Worm (Caenorhabditis elegans) whole organism, L1 larva: ENCODE measurements around the gene cpr-8.

ENCODE experiments used
- C16A3.4 ChIP-seq: fragments of 150-350 bp; optimal IDR thresholded peaks from 2 replicates; lab custom pipeline; 2014; ENCODE audit warnings: missing biosample characterization, missing genetic modification characterization
- F16B12.6 ChIP-seq: fragments of 150-350 bp; optimal IDR thresholded peaks from 2 replicates; lab custom pipeline; 2014; ENCODE audit warnings: missing biosample characterization, missing genetic modification characterization
- Y116A8C.19 ChIP-seq: sonication (generic microtip); optimal IDR thresholded peaks from 2 replicates; lab custom pipeline; 2016; ENCODE audit warnings: missing compliant biosample characterization, missing genetic modification characterization, borderline replicate concordance
- aha-1 ChIP-seq: fragments of 150-350 bp; optimal IDR thresholded peaks from 2 replicates; lab custom pipeline; 2014; ENCODE audit warnings: missing biosample characterization, missing genetic modification characterization
- alr-1 ChIP-seq: fragments of 200-800 bp; sonication (Bioruptor generic); optimal IDR thresholded peaks from 2 replicates; lab custom pipeline; 2018; ENCODE audit warnings: borderline replicate concordance, mild to moderate bottlenecking, missing genetic modification characterization, missing compliant biosample characterization
- aly-2 ChIP-seq: fragments of 150-350 bp; optimal IDR thresholded peaks from 2 replicates; lab custom pipeline; 2014; ENCODE audit warnings: missing biosample characterization, missing genetic modification characterization
- ama-1 ChIP-seq: fragments of 150-350 bp; optimal IDR thresholded peaks from 2 replicates; lab custom pipeline; 2014
- blmp-1 ChIP-seq: fragments of 150-350 bp; optimal IDR thresholded peaks from 2 replicates; lab custom pipeline; 2014; ENCODE audit warnings: missing biosample characterization, missing genetic modification characterization
- ceh-63 ChIP-seq: fragments of 200-800 bp; sonication (Bioruptor generic); optimal IDR thresholded peaks from 2 replicates; lab custom pipeline; 2018; ENCODE audit warnings: mild to moderate bottlenecking, missing genetic modification characterization, missing compliant biosample characterization
- ceh-8 ChIP-seq: fragments of 200-800 bp; sonication (Bioruptor generic); optimal IDR thresholded peaks from 2 replicates; lab custom pipeline; 2018; ENCODE audit warnings: mild to moderate bottlenecking, missing genetic modification characterization, moderate library complexity, missing compliant biosample characterization
- ceh-82 ChIP-seq, 3 experiments: fragments of 150-350 bp in 1 of 3; sonication (generic microtip) in 2 of 3; optimal IDR thresholded peaks; 2 replicates each; lab custom pipeline; 2014 to 2017; ENCODE audit warnings: missing biosample characterization in 3 of 3, missing genetic modification characterization in 3 of 3
- dpl-1 ChIP-seq, 3 experiments: fragments of 150-350 bp in 2 of 3; sonication (generic microtip) in 1 of 3; optimal IDR thresholded peaks; 2 replicates each; lab custom pipeline; 2014 to 2017; ENCODE audit warnings: missing biosample characterization in 3 of 3, missing genetic modification characterization in 3 of 3, missing genetic modification reagents in 3 of 3
- dsc-1 ChIP-seq: sonication (generic microtip); optimal IDR thresholded peaks from 2 replicates; lab custom pipeline; 2016; ENCODE audit warnings: mild to moderate bottlenecking, missing genetic modification characterization, missing compliant biosample characterization
- efl-1 ChIP-seq, 4 experiments: fragments of 150-350 bp; optimal IDR thresholded peaks in 3 of 4; peaks in 1 of 4; 1 replicate in 1 of 4; 2 replicates in 3 of 4; lab custom pipeline; 2014; ENCODE audit warnings: missing biosample characterization in 2 of 4, missing genetic modification characterization in 2 of 4, missing genetic modification reagents in 2 of 4
- efl-3 ChIP-seq: fragments of 200-800 bp; sonication (Bioruptor generic); optimal IDR thresholded peaks from 2 replicates; lab custom pipeline; 2018; ENCODE audit warnings: mild to moderate bottlenecking, missing genetic modification characterization, missing compliant biosample characterization
- egl-27 ChIP-seq, 2 experiments: fragments of 150-350 bp in 1 of 2; sonication (generic microtip); optimal IDR thresholded peaks; 3 replicates each; lab custom pipeline; 2017 to 2018; ENCODE audit warnings: missing biosample characterization in 2 of 2, missing genetic modification characterization in 2 of 2, missing genetic modification reagents in 2 of 2
- elt-2 ChIP-seq: sonication (generic microtip); optimal IDR thresholded peaks from 2 replicates; lab custom pipeline; 2016; ENCODE audit warnings: missing genetic modification characterization, mild to moderate bottlenecking, inconsistent platforms, missing compliant biosample characterization, missing genetic modification reagents
- ets-5 ChIP-seq: fragments of 200-800 bp; sonication (Bioruptor generic); IDR thresholded peaks from 2 replicates; pipeline ENCODE4 v1.3.6; 2022; ENCODE audit warnings: missing genetic modification characterization, missing compliant biosample characterization
- fos-1 ChIP-seq: fragments of 150-350 bp; optimal IDR thresholded peaks from 2 replicates; lab custom pipeline; 2014; ENCODE audit warnings: missing biosample characterization, missing genetic modification characterization
- grh-1 ChIP-seq: fragments of 200-800 bp; sonication (Bioruptor generic); IDR thresholded peaks from 2 replicates; pipeline ENCODE4 v1.3.6; 2022; ENCODE audit warnings: missing genetic modification reagents, missing genetic modification characterization, missing compliant biosample characterization
- hlh-17 ChIP-seq: fragments of 200-800 bp; sonication (Bioruptor generic); optimal IDR thresholded peaks from 2 replicates; lab custom pipeline; 2018; ENCODE audit warnings: missing genetic modification characterization, mild to moderate bottlenecking, missing compliant biosample characterization, moderate library complexity, borderline replicate concordance
- hlh-4 ChIP-seq: sonication (generic microtip); optimal IDR thresholded peaks from 2 replicates; lab custom pipeline; 2016; ENCODE audit warnings: mild to moderate bottlenecking, missing genetic modification characterization, missing compliant biosample characterization
- hpl-2 ChIP-seq: fragments of 150-350 bp; optimal IDR thresholded peaks from 2 replicates; lab custom pipeline; 2014; ENCODE audit warnings: missing biosample characterization, missing genetic modification reagents, missing genetic modification characterization
- irx-1 ChIP-seq: sonication (generic microtip); optimal IDR thresholded peaks from 2 replicates; lab custom pipeline; 2016; ENCODE audit warnings: missing genetic modification characterization, missing compliant biosample characterization
- isw-1 ChIP-seq: fragments of 200-800 bp; sonication (Bioruptor generic); IDR thresholded peaks from 2 replicates; pipeline ENCODE4 v1.3.6; 2022; ENCODE audit warnings: missing genetic modification characterization, missing compliant biosample characterization
- jun-1 ChIP-seq: fragments of 150-350 bp; optimal IDR thresholded peaks from 2 replicates; lab custom pipeline; 2014; ENCODE audit warnings: missing biosample characterization, missing genetic modification reagents, missing genetic modification characterization
- lin-14 ChIP-seq: fragments of 200-800 bp; sonication (Bioruptor generic); optimal IDR thresholded peaks from 2 replicates; lab custom pipeline; 2018; ENCODE audit warnings: mild to moderate bottlenecking, missing genetic modification characterization, moderate library complexity, missing compliant biosample characterization
- lin-15B ChIP-seq: fragments of 150-350 bp; sonication (generic microtip); optimal IDR thresholded peaks from 3 replicates; lab custom pipeline; 2014; ENCODE audit warnings: missing biosample characterization, missing genetic modification characterization
- lin-35 ChIP-seq, 2 experiments: fragments of 150-350 bp; optimal IDR thresholded peaks; 2 replicates each; lab custom pipeline; 2014; ENCODE audit warnings: missing biosample characterization in 2 of 2, missing genetic modification characterization in 2 of 2, missing genetic modification reagents in 2 of 2
- lin-39 ChIP-seq: fragments of 150-350 bp; optimal IDR thresholded peaks from 2 replicates; lab custom pipeline; 2014; ENCODE audit warnings: missing biosample characterization, missing genetic modification reagents, missing genetic modification characterization
- lir-3 ChIP-seq: sonication (generic microtip); optimal IDR thresholded peaks from 2 replicates; lab custom pipeline; 2016; ENCODE audit warnings: mild to moderate bottlenecking, missing genetic modification characterization, moderate library complexity, missing compliant biosample characterization; ENCODE audit not compliant: poor library complexity
- mab-9 ChIP-seq: fragments of 200-800 bp; sonication (Bioruptor generic); IDR thresholded peaks from 2 replicates; pipeline ENCODE4 v1.3.6; 2022; ENCODE audit warnings: missing genetic modification reagents, missing genetic modification characterization, missing compliant biosample characterization
- mep-1 ChIP-seq: fragments of 150-350 bp; optimal IDR thresholded peaks from 2 replicates; lab custom pipeline; 2014; ENCODE audit warnings: missing biosample characterization, missing genetic modification characterization
- nhr-11 ChIP-seq: fragments of 150-350 bp; optimal IDR thresholded peaks from 2 replicates; lab custom pipeline; 2014; ENCODE audit warnings: missing biosample characterization, missing genetic modification characterization
- nhr-28 ChIP-seq: fragments of 150-350 bp; optimal IDR thresholded peaks from 2 replicates; lab custom pipeline; 2014; ENCODE audit warnings: missing biosample characterization, missing genetic modification characterization
- nhr-77 ChIP-seq: fragments of 150-350 bp; optimal IDR thresholded peaks from 2 replicates; lab custom pipeline; 2014; ENCODE audit warnings: missing biosample characterization, missing genetic modification characterization
- nhr-85 ChIP-seq: sonication (generic microtip); peaks from one replicate; lab custom pipeline; 2016; ENCODE audit warnings: missing genetic modification characterization, inconsistent platforms, missing compliant biosample characterization
- pax-3 ChIP-seq: fragments of 200-800 bp; sonication (Bioruptor generic); optimal IDR thresholded peaks from 2 replicates; lab custom pipeline; 2018; ENCODE audit warnings: mild to moderate bottlenecking, missing genetic modification characterization, moderate library complexity, missing compliant biosample characterization
- pqm-1 ChIP-seq: sonication (generic microtip); optimal IDR thresholded peaks from 3 replicates; lab custom pipeline; 2017; ENCODE audit warnings: missing biosample characterization, missing genetic modification characterization
- skn-1 ChIP-seq: fragments of 150-350 bp; optimal IDR thresholded peaks from 2 replicates; lab custom pipeline; 2014; ENCODE audit warnings: missing biosample characterization, missing genetic modification characterization
- snpc-4 ChIP-seq: fragments of 150-350 bp; optimal IDR thresholded peaks from 2 replicates; lab custom pipeline; 2014; ENCODE audit warnings: missing biosample characterization, missing genetic modification characterization
- sptf-1 ChIP-seq: fragments of 150-350 bp; optimal IDR thresholded peaks from 2 replicates; lab custom pipeline; 2014; ENCODE audit warnings: missing biosample characterization, missing genetic modification characterization
- sup-37 ChIP-seq: fragments of 200-800 bp; sonication (Bioruptor generic); optimal IDR thresholded peaks from 2 replicates; lab custom pipeline; 2018; ENCODE audit warnings: mild to moderate bottlenecking, missing genetic modification characterization, missing compliant biosample characterization
- tbx-2 ChIP-seq: sonication (generic microtip); optimal IDR thresholded peaks from 2 replicates; lab custom pipeline; 2016; ENCODE audit warnings: missing genetic modification characterization, missing compliant biosample characterization
- tlp-1 ChIP-seq: fragments of 150-350 bp; optimal IDR thresholded peaks from 2 replicates; lab custom pipeline; 2014; ENCODE audit warnings: missing biosample characterization, missing genetic modification characterization
- unc-130 ChIP-seq: fragments of 150-350 bp; optimal IDR thresholded peaks from 2 replicates; lab custom pipeline; 2017; ENCODE audit warnings: missing biosample characterization, missing genetic modification characterization, inconsistent platforms
- unc-62 ChIP-seq: fragments of 150-350 bp; optimal IDR thresholded peaks from 2 replicates; lab custom pipeline; 2014; ENCODE audit warnings: missing biosample characterization, missing genetic modification reagents, missing genetic modification characterization
- unc-86 ChIP-seq: sonication (generic microtip); optimal IDR thresholded peaks from 2 replicates; lab custom pipeline; 2016; ENCODE audit warnings: missing genetic modification characterization, missing compliant biosample characterization
- unc-98 ChIP-seq: fragments of 200-800 bp; sonication (Bioruptor generic); IDR thresholded peaks from 2 replicates; pipeline ENCODE4 v1.3.6; 2022; ENCODE audit warnings: missing genetic modification characterization, missing compliant biosample characterization
- vab-15 ChIP-seq: sonication (generic microtip); optimal IDR thresholded peaks from 2 replicates; lab custom pipeline; 2017; ENCODE audit warnings: missing genotype, mild to moderate bottlenecking, missing genetic modification characterization, missing compliant biosample characterization
- xbp-1 ChIP-seq: sonication (generic microtip); optimal IDR thresholded peaks from 2 replicates; lab custom pipeline; 2016; ENCODE audit warnings: missing genetic modification characterization, missing compliant biosample characterization
- zag-1 ChIP-seq: fragments of 150-350 bp; optimal IDR thresholded peaks from 2 replicates; lab custom pipeline; 2014; ENCODE audit warnings: missing biosample characterization, missing genetic modification characterization

The cpr-8 gene

ce11 chrV:1151324-1151742 is 16.9 kb downstream of the cpr-8 start:
- TF ChIP-seq unc-98 (GFP tag; lab: Robert Waterston, UW) (peak; percentile 93), ets-5 (GFP tag; lab: Robert Waterston, UW) (peak; percentile 97; the same call in 1 of the 2 replicates), vab-15 (tag; lab: Kevin White, UChicago) (no peak), zag-1 (tag; lab: Kevin White, UChicago) (peak; percentile 93), mab-9 (GFP tag; lab: Robert Waterston, UW) (peak; percentile 96), snpc-4 (peak; percentile 88), ama-1 (lab: Kevin White, UChicago) (no peak), dsc-1 (tag; lab: Kevin White, UChicago) (peak; percentile 100), nhr-77 (tag; lab: Kevin White, UChicago) (peak; percentile 97), aha-1 (tag; lab: Kevin White, UChicago) (peak; percentile 88), ceh-8 (peak; percentile 98), jun-1 (tag; lab: Kevin White, UChicago) (peak; percentile 98), irx-1 (tag; lab: Kevin White, UChicago) (peak; percentile 97), dpl-1 (GFP tag; optimal IDR thresholded peaks at IDR 0.05; lab: Kevin White, UChicago) (peak; percentile 63 to 77 (median 66)), hlh-4 (tag; lab: Kevin White, UChicago) (peak; percentile 86), isw-1 (GFP tag; lab: Robert Waterston, UW) (peak; percentile 97), sup-37 (peak; percentile 99), xbp-1 (tag; lab: Kevin White, UChicago) (peak; percentile 98), fos-1 (tag; lab: Kevin White, UChicago) (peak; percentile 93), ceh-82 (tag; optimal IDR thresholded peaks at IDR 0.05; lab: Kevin White, UChicago) (peak; percentile 96 to 98 (median 98)), mep-1 (peak; percentile 97), unc-62 (GFP tag; lab: Kevin White, UChicago) (peak; percentile 70), pax-3 (tag; lab: Kevin White, UChicago) (peak; percentile 99), nhr-85 (tag; lab: Kevin White, UChicago) (peak; percentile 97), egl-27 (tag; optimal IDR thresholded peaks at IDR 0.05; lab: Kevin White, UChicago) (peak; percentile 69 to 91), hlh-17 (GFP tag; lab: Kevin White, UChicago) (peak; percentile 77), Y116A8C.19 (tag; lab: Kevin White, UChicago) (peak; percentile 74), C16A3.4 (tag; lab: Kevin White, UChicago) (peak; percentile 90), nhr-28 (tag; lab: Kevin White, UChicago) (no peak), grh-1 (GFP tag; lab: Robert Waterston, UW) (peak; percentile 92), elt-2 (tag; lab: Kevin White, UChicago) (peak; percentile 98), nhr-11 (tag; lab: Kevin White, UChicago) (peak; percentile 97), ceh-63 (GFP tag; lab: Kevin White, UChicago) (no peak), blmp-1 (tag; lab: Kevin White, UChicago) (peak; percentile 82), aly-2 (peak; percentile 80), lin-15B (tag; lab: Kevin White, UChicago) (peak; percentile 87), F16B12.6 (peak; percentile 56), sptf-1 (tag; lab: Kevin White, UChicago) (no peak), lin-35 (GFP tag; optimal IDR thresholded peaks at IDR 0.05; lab: Kevin White, UChicago) (peak; percentile 80 to 84), unc-130 (tag; lab: Kevin White, UChicago) (peak; percentile 97), lin-39 (peak; percentile 88), skn-1 (tag; lab: Kevin White, UChicago) (peak; percentile 88), alr-1 (tag; lab: Kevin White, UChicago) (no peak), efl-3 (GFP tag; lab: Kevin White, UChicago) (peak; percentile 82), lir-3 (tag; lab: Kevin White, UChicago) (peak; percentile 88), efl-1 (optimal IDR thresholded peaks at IDR 0.05; lab: Kevin White, UChicago) (peak; percentile 89 to 94), efl-1 (GFP tag; optimal IDR thresholded peaks at IDR 0.05 in 1 of 2; lab: Kevin White, UChicago) (peak; percentile 61 to 97), pqm-1 (tag; lab: Kevin White, UChicago) (peak; percentile 53), hpl-2 (peak; percentile 79), tlp-1 (tag; lab: Kevin White, UChicago) (no peak), lin-14 (GFP tag; lab: Kevin White, UChicago) (peak; percentile 100), tbx-2 (peak; percentile 100), unc-86 (tag; lab: Kevin White, UChicago) (peak; percentile 100)
